Worm (Caenorhabditis elegans) whole organism, L1 larva: Measurements from ENCODE around the gene str-103.

Experiments
- C34B4.2 ChIP-seq: sonication (generic microtip); optimal IDR thresholded peaks from 2 replicates; lab custom pipeline; 2017; ENCODE audit warnings: mild to moderate bottlenecking, missing genetic modification characterization, missing compliant biosample characterization
- ama-1 ChIP-seq: fragments of 150-350 bp; optimal IDR thresholded peaks from 2 replicates; lab custom pipeline; 2014
- ceh-63 ChIP-seq: fragments of 200-800 bp; sonication (Bioruptor generic); optimal IDR thresholded peaks from 2 replicates; lab custom pipeline; 2018; ENCODE audit warnings: mild to moderate bottlenecking, missing genetic modification characterization, missing compliant biosample characterization
- efl-1 ChIP-seq, 4 experiments: fragments of 150-350 bp; optimal IDR thresholded peaks in 3 of 4; peaks in 1 of 4; 1 replicate in 1 of 4; 2 replicates in 3 of 4; lab custom pipeline; 2014; ENCODE audit warnings: missing biosample characterization in 2 of 4, missing genetic modification characterization in 2 of 4, missing genetic modification reagents in 2 of 4
- egl-27 ChIP-seq, 2 experiments: fragments of 150-350 bp in 1 of 2; sonication (generic microtip); optimal IDR thresholded peaks; 3 replicates each; lab custom pipeline; 2017 to 2018; ENCODE audit warnings: missing biosample characterization in 2 of 2, missing genetic modification characterization in 2 of 2, missing genetic modification reagents in 2 of 2
- nhr-28 ChIP-seq: fragments of 150-350 bp; optimal IDR thresholded peaks from 2 replicates; lab custom pipeline; 2014; ENCODE audit warnings: missing biosample characterization, missing genetic modification characterization
- nhr-77 ChIP-seq: fragments of 150-350 bp; optimal IDR thresholded peaks from 2 replicates; lab custom pipeline; 2014; ENCODE audit warnings: missing biosample characterization, missing genetic modification characterization
- snpc-4 ChIP-seq: fragments of 150-350 bp; optimal IDR thresholded peaks from 2 replicates; lab custom pipeline; 2014; ENCODE audit warnings: missing biosample characterization, missing genetic modification characterization
- sox-4 ChIP-seq: sonication (generic microtip); optimal IDR thresholded peaks from 2 replicates; lab custom pipeline; 2016; ENCODE audit warnings: missing genetic modification characterization, missing compliant biosample characterization
- swsn-7 ChIP-seq: sonication (generic microtip); optimal IDR thresholded peaks from 2 replicates; lab custom pipeline; 2016; ENCODE audit warnings: missing genetic modification characterization, missing compliant biosample characterization
- zag-1 ChIP-seq: fragments of 150-350 bp; optimal IDR thresholded peaks from 2 replicates; lab custom pipeline; 2014; ENCODE audit warnings: missing biosample characterization, missing genetic modification characterization

- no peak for TF ChIP-seq C34B4.2 (tag; lab: Kevin White, UChicago)
- no peak for TF ChIP-seq zag-1 (tag; lab: Kevin White, UChicago)
- no peak for TF ChIP-seq nhr-77 (tag; lab: Kevin White, UChicago)
- no peak for TF ChIP-seq egl-27 (tag; optimal IDR thresholded peaks at IDR 0.05; lab: Kevin White, UChicago)
- TF ChIP-seq swsn-7 (tag; lab: Kevin White, UChicago), result no peak
- no peak for TF ChIP-seq ceh-63 (GFP tag; lab: Kevin White, UChicago)
- no peak for TF ChIP-seq efl-1 (optimal IDR thresholded peaks at IDR 0.05; lab: Kevin White, UChicago)
- TF ChIP-seq efl-1 (GFP tag; optimal IDR thresholded peaks at IDR 0.05 in 1 of 2; lab: Kevin White, UChicago), result no peak
- TF ChIP-seq snpc-4 (tag; lab: Kevin White, UChicago), result no peak
- TF ChIP-seq ama-1, result no peak
- TF ChIP-seq nhr-28 (tag; lab: Kevin White, UChicago), result no peak
- TF ChIP-seq sox-4, result no peak
Observed at ce11 chrV:16142371-16142770, 23.9 kb upstream of the str-103 start, which contains the start of gene fbxa-18.
